Worm (Caenorhabditis elegans) whole organism, young adult: ENCODE data around the gene hpo-7.

Experiments
- F49E8.2 ChIP-seq: sonication (generic microtip); optimal IDR thresholded peaks from 3 replicates; lab custom pipeline; 2017; ENCODE audit warnings: missing genetic modification characterization, mild to moderate bottlenecking, missing compliant biosample characterization, antibody characterized with exemption, moderate library complexity; ENCODE audit not compliant: insufficient read depth
- F57A8.1 ChIP-seq: fragments of 200-800 bp; sonication (Bioruptor generic); optimal IDR thresholded peaks from 2 replicates; lab custom pipeline; 2018; ENCODE audit warnings: mild to moderate bottlenecking, missing genetic modification characterization, moderate library complexity, missing compliant biosample characterization
- T07F8.4 ChIP-seq: sonication (generic microtip); optimal IDR thresholded peaks from 2 replicates; lab custom pipeline; 2016; ENCODE audit warnings: mild to moderate bottlenecking, missing genetic modification characterization, moderate library complexity, missing compliant biosample characterization
- Y95B8A.8 ChIP-seq: fragments of 200-800 bp; sonication (Bioruptor generic); IDR thresholded peaks from 2 replicates; pipeline ENCODE4 v1.3.6; 2022; ENCODE audit warnings: missing genetic modification reagents, missing genetic modification characterization, missing compliant biosample characterization
- ceh-40 ChIP-seq: fragments of 200-800 bp; sonication (Bioruptor generic); IDR thresholded peaks from 2 replicates; pipeline ENCODE4 v1.3.6; 2022; ENCODE audit warnings: missing genetic modification characterization, missing compliant biosample characterization
- ceh-58 ChIP-seq: fragments of 200-800 bp; sonication (Bioruptor generic); IDR thresholded peaks from 2 replicates; pipeline ENCODE4 v1.3.6; 2022; ENCODE audit warnings: missing genetic modification characterization, missing compliant biosample characterization
- dpl-1 ChIP-seq: fragments of 150-350 bp; optimal IDR thresholded peaks from 2 replicates; lab custom pipeline; 2014; ENCODE audit warnings: missing biosample characterization, missing genetic modification reagents, missing genetic modification characterization
- him-1 ChIP-seq: sonication (generic microtip); optimal IDR thresholded peaks from 2 replicates; lab custom pipeline; 2016; ENCODE audit warnings: missing genotype, missing genetic modification reagents, missing genetic modification characterization, missing compliant biosample characterization
- hrde-1 ChIP-seq: sonication (generic microtip); optimal IDR thresholded peaks from 2 replicates; lab custom pipeline; 2016; ENCODE audit warnings: missing genetic modification characterization, mild to moderate bottlenecking, missing compliant biosample characterization, moderate library complexity, missing genotype, missing genetic modification reagents, borderline replicate concordance
- mcd-1 ChIP-seq: fragments of 200-800 bp; sonication (Bioruptor generic); IDR thresholded peaks from 2 replicates; pipeline ENCODE4 v1.3.6; 2022; ENCODE audit warnings: missing genetic modification reagents, missing genetic modification characterization, missing compliant biosample characterization
- mes-4 ChIP-seq: sonication (generic microtip); optimal IDR thresholded peaks from 2 replicates; lab custom pipeline; 2016; ENCODE audit warnings: missing genotype, missing genetic modification characterization, missing compliant biosample characterization
- pha-4 ChIP-seq: fragments of 150-350 bp; sonication (generic microtip); optimal IDR thresholded peaks from 2 replicates; lab custom pipeline; 2014; ENCODE audit warnings: missing biosample characterization, missing genetic modification reagents, missing genetic modification characterization
- unc-62 ChIP-seq: fragments of 150-350 bp; optimal IDR thresholded peaks from 2 replicates; lab custom pipeline; 2014; ENCODE audit warnings: missing biosample characterization, missing genetic modification reagents, missing genetic modification characterization

- no peak for TF ChIP-seq mcd-1 (GFP tag; lab: Robert Waterston, UW)
- no peak for TF ChIP-seq T07F8.4
- TF ChIP-seq F57A8.1 (GFP tag; lab: Kevin White, UChicago), result no peak
- no peak for TF ChIP-seq ceh-58
- no peak for TF ChIP-seq hrde-1 (tag; lab: Kevin White, UChicago)
- no peak for TF ChIP-seq F49E8.2
- TF ChIP-seq Y95B8A.8 (GFP tag; lab: Robert Waterston, UW), result no peak
- TF ChIP-seq him-1 (tag; lab: Kevin White, UChicago), result no peak
- no peak for TF ChIP-seq pha-4 (tag; lab: Kevin White, UChicago)
- TF ChIP-seq dpl-1, result no peak
- TF ChIP-seq ceh-40, result no peak
- no peak for TF ChIP-seq mes-4 (tag; lab: Kevin White, UChicago)
- TF ChIP-seq unc-62 (GFP tag; lab: Kevin White, UChicago), result no peak
Measured at ce11 chrII:2150485-2150985, 15.0 kb upstream of the hpo-7 start, which contains the start of the genes C40A11.7 and C40A11.8.
